Fruit fly (Drosophila melanogaster) whole organism: ENCODE results near the gene Mcm10.

ENCODE experiments used
- CG8478 ChIP-seq: fragments of >200 bp; optimal IDR thresholded peaks from 2 replicates; lab custom pipeline; 2018; ENCODE audit warnings: inconsistent platforms
- Dll ChIP-seq: fragments of >200 bp; optimal IDR thresholded peaks from 2 replicates; lab custom pipeline; 2017
- EcR ChIP-seq, 2 experiments: fragments of >200 bp; optimal IDR thresholded peaks; 2 replicates each; lab custom pipeline; 2017; ENCODE audit warnings: missing biosample characterization in 2 of 2, missing genetic modification characterization in 2 of 2, missing genetic modification reagents in 2 of 2
- pan ChIP-seq: fragments of >200 bp; optimal IDR thresholded peaks from 2 replicates; lab custom pipeline; 2017
- psq ChIP-seq: fragments of >200 bp; optimal IDR thresholded peaks from 2 replicates; lab custom pipeline; 2017
- usp ChIP-seq: fragments of >200 bp; optimal IDR thresholded peaks from 2 replicates; lab custom pipeline; 2017; ENCODE audit warnings: missing biosample characterization, missing genetic modification characterization, mixed read lengths

The Mcm10 gene

DNA sequence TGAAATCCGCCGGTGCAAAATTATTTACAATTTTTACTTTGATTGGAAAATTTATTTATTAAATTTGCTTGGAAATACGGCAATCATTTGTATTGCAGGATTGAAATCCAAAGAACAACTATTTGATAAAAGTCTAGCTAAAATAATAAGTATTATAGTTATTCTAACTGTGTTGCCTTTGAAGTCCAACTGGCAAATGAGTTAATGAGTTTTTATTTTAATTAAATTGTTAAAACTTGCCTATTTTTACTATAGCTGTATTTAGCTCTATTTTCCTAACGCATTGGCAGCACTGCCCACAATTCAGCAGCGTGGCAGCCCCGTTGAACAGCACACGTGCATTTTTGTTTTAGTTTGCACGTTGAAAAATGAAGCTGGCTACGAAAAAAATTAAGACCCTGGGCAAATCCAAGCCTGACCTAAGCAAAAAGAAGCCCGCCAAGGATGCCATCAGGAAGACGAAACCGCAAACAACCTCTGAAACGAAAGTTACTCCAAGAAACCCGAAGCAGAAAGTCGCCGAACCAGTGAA lies 16.4 kb upstream of the Mcm10 start, which contains the start of gene Noc2:
TSS of gene Noc2 (plus strand) at position 331 of the 532 bp plus-strand sequence.
- TF ChIP-seq usp (GFP tag; lab: Kevin White, UChicago) = no peak
- no peak for TF ChIP-seq psq (lab: Kevin White, UChicago)

DNA sequence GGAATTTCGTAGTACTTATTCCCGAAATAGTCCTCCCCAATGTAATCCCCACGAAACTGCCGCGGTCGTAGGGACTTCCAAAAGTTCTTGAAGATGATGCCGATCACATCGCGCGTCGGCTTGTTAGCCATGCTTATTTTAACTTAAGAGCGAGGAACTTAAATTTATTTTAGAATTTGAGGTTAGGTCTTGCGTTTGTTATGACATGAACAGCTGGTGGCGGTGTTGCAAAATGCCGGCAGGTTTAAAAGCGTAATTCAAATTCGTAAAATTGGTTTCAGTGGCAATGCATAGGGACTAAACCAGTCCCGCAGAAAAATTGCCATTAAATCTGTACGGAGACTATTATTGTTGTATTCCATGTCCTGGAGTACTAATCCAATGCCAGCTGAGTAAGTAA lies 13.3 kb upstream of the Mcm10 start:
- TF ChIP-seq Dll (lab: Kevin White, UChicago) = no peak
- TF ChIP-seq psq (lab: Kevin White, UChicago) = no peak
- no peak for TF ChIP-seq CG8478 (lab: Kevin White, UChicago)
- TF ChIP-seq pan (lab: Kevin White, UChicago) = no peak
- TF ChIP-seq usp (GFP tag; lab: Kevin White, UChicago) = no peak
- no peak for TF ChIP-seq EcR (GFP tag; optimal IDR thresholded peaks at IDR 0.05; lab: Kevin White, UChicago)

DNA sequence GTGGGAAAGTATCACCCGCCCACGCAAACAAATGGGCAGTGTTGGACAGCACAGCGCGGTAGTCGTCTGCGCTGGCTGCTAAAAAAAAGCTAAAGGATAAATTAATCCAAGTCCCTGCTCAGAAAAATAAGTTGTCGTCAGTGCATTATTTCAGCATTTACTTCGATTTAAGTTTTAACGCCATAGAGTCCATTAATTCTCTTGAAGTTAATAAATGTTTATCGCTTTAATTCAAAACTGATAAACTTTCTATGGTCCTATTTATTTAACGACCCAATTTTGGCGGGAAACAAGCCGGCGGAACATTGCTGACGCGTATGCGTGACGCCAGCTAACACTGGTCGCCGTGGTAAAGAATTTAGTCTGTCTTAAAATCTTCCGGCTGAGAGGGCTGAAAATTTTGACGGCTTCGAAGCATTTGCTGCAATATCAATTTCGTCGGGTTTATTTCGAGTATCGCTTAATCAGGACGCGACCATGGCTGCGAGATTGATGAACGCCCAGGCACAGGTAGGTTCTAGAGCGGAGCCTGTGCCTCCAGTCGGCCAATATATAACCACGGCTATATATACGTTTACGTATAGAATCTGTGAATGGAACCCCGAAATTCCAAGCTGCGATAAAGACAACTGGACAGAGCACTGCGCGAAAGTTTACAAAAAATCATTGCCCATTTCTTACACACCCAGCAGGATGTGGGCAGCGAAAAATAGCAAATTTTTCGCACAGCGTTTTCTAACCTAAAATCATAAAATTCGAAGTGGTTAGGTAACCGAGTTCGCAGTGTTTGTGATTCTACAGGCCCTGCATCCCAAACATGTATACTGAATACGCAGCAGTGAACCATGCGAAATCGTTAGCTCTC lies 11.2 kb upstream of the Mcm10 start, which contains the start of the genes mAcon1, CG43345 and CG43346:
TSS of gene mAcon1 (plus strand) at position 276 of the 865 bp plus-strand sequence.
TSS of gene CG43345 (minus strand) at position 287 of the 865 bp plus-strand sequence.
TSS of gene CG43346 (minus strand) at position 287 of the 865 bp plus-strand sequence.
- TF ChIP-seq usp (GFP tag; lab: Kevin White, UChicago) = no peak
- TF ChIP-seq psq (lab: Kevin White, UChicago) = no peak
- no peak for TF ChIP-seq EcR (GFP tag; optimal IDR thresholded peaks at IDR 0.05; lab: Kevin White, UChicago)
- peak; percentile 53 for TF ChIP-seq pan (lab: Kevin White, UChicago)
- TF ChIP-seq CG8478 (lab: Kevin White, UChicago) = no peak
- no peak for TF ChIP-seq Dll (lab: Kevin White, UChicago)

- no peak for TF ChIP-seq CG8478 (lab: Kevin White, UChicago)
- no peak for TF ChIP-seq pan (lab: Kevin White, UChicago)
- no peak for TF ChIP-seq EcR (GFP tag; optimal IDR thresholded peaks at IDR 0.05; lab: Kevin White, UChicago)
Measured at dm6 chr2L:21169160-21169624, 10.5 kb upstream of the Mcm10 start.

- TF ChIP-seq Dll (lab: Kevin White, UChicago) (no peak), CG8478 (lab: Kevin White, UChicago) (no peak), EcR (GFP tag; optimal IDR thresholded peaks at IDR 0.05; lab: Kevin White, UChicago) (no peak), usp (GFP tag; lab: Kevin White, UChicago) (no peak), psq (lab: Kevin White, UChicago) (no peak), pan (lab: Kevin White, UChicago) (no peak)
Measured at dm6 chr2L:21169863-21170262, 9.9 kb upstream of the Mcm10 start.

dm6 chr2L:21172922-21173321 lies 6.8 kb upstream of the Mcm10 start, which contains the start of gene CG31627:
TSS of gene CG31627 (plus strand) at chr2L:21173222.
- no peak for TF ChIP-seq CG8478 (lab: Kevin White, UChicago)
- no peak for TF ChIP-seq EcR (GFP tag; optimal IDR thresholded peaks at IDR 0.05; lab: Kevin White, UChicago)
- TF ChIP-seq Dll (lab: Kevin White, UChicago) = no peak
- TF ChIP-seq pan (lab: Kevin White, UChicago) = no peak
- no peak for TF ChIP-seq usp (GFP tag; lab: Kevin White, UChicago)
- TF ChIP-seq psq (lab: Kevin White, UChicago) = no peak

DNA sequence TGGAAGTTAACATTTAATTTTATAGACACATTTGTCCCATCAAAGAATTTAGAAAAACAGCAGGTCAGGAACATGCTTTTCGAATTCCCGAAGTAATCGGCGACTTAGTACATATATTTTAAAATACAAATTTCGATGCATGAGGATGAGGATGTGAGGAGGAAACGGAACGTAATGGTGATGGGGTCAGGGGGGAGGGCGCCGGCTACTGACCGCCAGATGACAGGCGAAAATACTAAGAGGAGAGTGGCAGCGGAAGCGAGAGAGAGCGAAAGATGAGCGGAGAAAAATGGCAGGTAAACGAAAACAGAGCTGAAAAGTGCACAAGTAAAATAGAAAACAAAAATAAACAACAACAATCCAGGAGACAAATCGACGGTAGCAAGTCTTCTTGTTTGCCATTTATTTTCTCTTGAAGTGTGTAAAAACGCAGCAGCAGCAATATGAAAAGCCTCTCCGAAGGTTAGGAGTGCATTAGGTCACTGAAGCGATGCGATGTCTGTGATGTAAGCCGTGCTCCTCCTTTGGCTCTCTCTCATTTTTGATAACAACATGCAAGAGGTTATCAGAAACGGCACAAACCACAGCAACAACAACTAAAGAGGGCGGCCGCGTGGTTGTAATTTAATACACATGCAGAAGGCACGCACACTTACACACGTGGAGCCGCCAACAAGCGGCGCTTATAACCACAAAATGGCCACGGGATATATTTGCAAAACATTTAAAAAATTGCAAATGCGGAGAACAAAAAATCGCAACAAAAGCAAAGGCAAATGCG lies 1.1 kb upstream of the Mcm10 start:
- TF ChIP-seq Dll (lab: Kevin White, UChicago) (no peak), CG8478 (lab: Kevin White, UChicago) (no peak), psq (lab: Kevin White, UChicago) (no peak), usp (GFP tag; lab: Kevin White, UChicago) (no peak), pan (lab: Kevin White, UChicago) (no peak), EcR (GFP tag; optimal IDR thresholded peaks at IDR 0.05; lab: Kevin White, UChicago) (no peak)

DNA sequence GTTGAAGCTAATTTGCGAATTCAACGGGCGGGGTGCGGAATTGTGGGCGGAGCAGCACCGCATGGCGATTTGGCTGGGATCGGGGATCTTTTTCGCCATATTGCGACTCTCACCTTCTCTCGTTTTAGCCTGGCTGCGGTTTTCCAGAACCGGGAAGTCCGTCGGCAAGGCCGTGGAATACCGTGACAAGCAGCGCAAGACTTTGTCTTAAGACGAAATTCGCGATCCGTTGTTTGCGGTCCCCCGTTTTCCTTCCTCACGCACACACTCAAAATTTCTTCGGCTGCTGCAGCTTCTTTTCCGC lies 564 bp upstream of the Mcm10 start:
- TF ChIP-seq psq (lab: Kevin White, UChicago) (no peak), EcR (GFP tag; optimal IDR thresholded peaks at IDR 0.05; lab: Kevin White, UChicago) (no peak), usp (GFP tag; lab: Kevin White, UChicago) (no peak), Dll (lab: Kevin White, UChicago) (no peak), CG8478 (lab: Kevin White, UChicago) (no peak), pan (lab: Kevin White, UChicago) (no peak)

DNA sequence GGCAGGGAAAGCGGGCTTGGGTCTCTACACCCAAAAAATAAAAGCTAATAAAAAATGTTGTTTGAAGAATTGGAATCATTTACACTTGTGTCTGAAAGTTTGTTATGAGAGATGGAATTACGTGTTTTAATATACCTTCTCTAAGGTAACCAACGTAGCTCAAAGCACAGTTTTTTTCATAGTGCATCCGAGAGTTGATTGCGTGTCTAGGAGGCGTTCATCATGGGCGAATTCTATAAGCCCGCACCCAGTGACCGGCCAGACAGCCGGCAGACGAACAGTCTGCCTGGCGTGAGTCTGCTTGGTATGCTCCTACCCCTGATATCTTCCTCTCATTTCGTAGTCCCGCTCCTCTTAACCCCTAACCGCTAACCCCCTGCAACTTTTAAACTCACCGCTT lies 8.0 kb downstream of the Mcm10 start:
- TF ChIP-seq psq (lab: Kevin White, UChicago) (no peak), CG8478 (lab: Kevin White, UChicago) (no peak), pan (lab: Kevin White, UChicago) (no peak), usp (GFP tag; lab: Kevin White, UChicago) (no peak), EcR (GFP tag; optimal IDR thresholded peaks at IDR 0.05; lab: Kevin White, UChicago) (no peak), Dll (lab: Kevin White, UChicago) (no peak)

DNA sequence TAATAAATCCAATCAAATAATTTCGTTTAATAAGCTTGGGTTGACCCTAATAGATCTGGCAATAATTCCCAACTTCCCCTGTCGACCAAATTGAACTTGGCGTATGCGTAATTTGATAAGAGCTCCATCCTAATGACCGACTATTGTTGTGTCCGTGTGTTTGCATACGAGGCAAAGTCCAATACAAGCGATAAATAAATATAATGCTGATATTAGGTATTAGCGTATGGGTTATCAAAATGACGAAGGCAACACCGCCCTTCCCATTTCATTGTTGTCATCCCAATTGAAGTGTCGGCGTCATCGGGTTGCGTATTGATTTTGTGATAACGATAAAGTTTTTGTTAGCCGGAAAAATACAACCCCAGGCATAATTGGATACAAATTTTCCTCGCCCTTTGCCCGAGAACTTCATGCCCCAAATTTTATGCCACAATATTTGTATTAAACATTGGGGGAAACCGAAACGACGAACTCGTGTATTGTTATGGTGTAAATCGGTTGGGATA lies 9.6 kb downstream of the Mcm10 start:
- TF ChIP-seq CG8478 (lab: Kevin White, UChicago) (no peak), usp (GFP tag; lab: Kevin White, UChicago) (no peak), psq (lab: Kevin White, UChicago) (no peak), pan (lab: Kevin White, UChicago) (no peak), Dll (lab: Kevin White, UChicago) (no peak), EcR (GFP tag; optimal IDR thresholded peaks at IDR 0.05; lab: Kevin White, UChicago) (no peak)
